Fruit fly (Drosophila melanogaster): ENCODE measurements around the gene Dyro.

Dyro gene

DNA sequence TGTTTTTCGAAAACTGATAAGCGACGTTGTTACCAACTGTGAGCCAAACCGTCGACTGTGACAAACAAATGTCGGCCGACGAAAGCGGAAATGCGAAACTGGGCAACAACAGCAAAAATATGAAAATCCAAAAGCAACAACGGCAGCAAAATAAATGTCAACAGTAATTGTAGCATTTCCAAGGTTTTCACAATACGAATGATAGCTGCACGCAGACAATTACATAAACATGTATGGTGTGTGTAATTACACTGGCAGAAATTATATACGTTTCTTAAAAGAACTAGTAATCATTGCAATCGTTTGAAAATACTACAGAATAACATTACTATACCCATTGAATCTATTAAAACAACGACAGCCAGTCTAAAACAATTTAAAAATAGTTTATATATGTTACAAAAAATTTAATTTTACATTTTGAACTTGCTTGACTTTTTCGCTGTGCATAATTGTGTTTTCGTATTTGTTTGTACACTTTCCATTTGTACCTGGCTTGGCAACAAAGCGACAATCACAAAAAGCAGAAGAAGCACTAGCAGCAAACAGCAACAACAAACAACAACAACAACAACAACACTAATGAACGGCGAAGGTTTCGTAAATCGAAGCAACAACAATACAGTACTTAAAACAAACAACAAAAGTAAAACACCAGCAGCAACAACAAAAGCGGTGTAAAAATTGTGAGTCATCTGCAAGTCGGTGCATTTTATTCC, 34.8 kb downstream of the Dyro start (continued):
- TF ChIP-seq CG30020 (tag; optimal IDR thresholded peaks at IDR 0.05) (no peak), CG17802 (tag; optimal IDR thresholded peaks at IDR 0.05) (peak; percentile 19), Bdp1 (GFP tag; optimal IDR thresholded peaks at IDR 0.05) (no peak), slbo (GFP tag; IDR thresholded peaks at IDR 0.05) (peak; percentile 78), nom (GFP tag; optimal IDR thresholded peaks at IDR 0.05) (no peak), CG6791 (GFP tag; IDR thresholded peaks at IDR 0.05; ENCODE audit: partially characterized antibody) (no peak), ap (GFP tag; IDR thresholded peaks at IDR 0.05) (peak; percentile 75), klu (GFP tag; IDR thresholded peaks at IDR 0.05) (peak; percentile 64), gce (GFP tag; IDR thresholded peaks at IDR 0.05) (peak; percentile 52; the same call in 1 of the 3 replicates), dmrt99B (tag; optimal IDR thresholded peaks at IDR 0.05) (peak; percentile 70), mirr (GFP tag; optimal IDR thresholded peaks at IDR 0.05) (no peak), oc (tag; optimal IDR thresholded peaks at IDR 0.05) (peak; percentile 77), Lpt (GFP tag; optimal IDR thresholded peaks at IDR 0.05) (no peak), CG18262 (tag; optimal IDR thresholded peaks at IDR 0.05) (peak; percentile 41), CG30403 (GFP tag; optimal IDR thresholded peaks at IDR 0.05) (peak; percentile 8), CG5180 (GFP tag; optimal IDR thresholded peaks at IDR 0.05) (no peak), D (optimal IDR thresholded peaks at IDR 0.05) (no peak), D (GFP tag; optimal IDR thresholded peaks at IDR 0.05) (no peak), CG34376 (GFP tag; optimal IDR thresholded peaks at IDR 0.05) (no peak), slou (GFP tag; optimal IDR thresholded peaks at IDR 0.05) (no peak), CG1647 (GFP tag; optimal IDR thresholded peaks at IDR 0.05) (peak; percentile 56), CG10543 (GFP tag; optimal IDR thresholded peaks at IDR 0.05) (no peak), CG12236 (GFP tag; optimal IDR thresholded peaks at IDR 0.05) (no peak), Spps (tag; optimal IDR thresholded peaks at IDR 0.05) (peak; percentile 53)

DNA sequence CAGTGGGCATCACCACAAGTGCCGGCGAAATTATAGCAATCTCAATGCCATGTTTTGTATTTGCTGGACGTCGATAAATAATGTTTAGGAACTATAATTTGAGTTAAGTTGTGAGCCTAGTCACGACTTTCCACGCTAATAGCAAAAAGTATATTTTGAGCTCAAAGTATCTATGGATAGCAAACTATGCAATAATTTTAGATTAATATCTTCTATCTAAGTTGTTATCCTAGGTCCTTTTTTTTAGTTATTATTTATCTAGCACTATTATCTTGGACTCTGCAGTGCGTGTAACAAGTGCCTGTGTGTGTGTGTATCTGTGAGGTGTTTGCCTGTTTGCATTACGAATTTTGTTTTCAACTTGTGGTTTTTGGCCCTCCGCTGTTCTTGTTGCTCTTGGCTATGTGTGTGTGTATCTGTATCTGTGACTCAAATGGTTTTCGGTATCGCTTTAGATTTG, 35.4 kb downstream of the Dyro start:
- TF ChIP-seq gcm2 (GFP tag; optimal IDR thresholded peaks at IDR 0.05) (peak; percentile 60), CG4707 (GFP tag; optimal IDR thresholded peaks at IDR 0.05) (peak; percentile 1), CG11398 (GFP tag; optimal IDR thresholded peaks at IDR 0.05) (peak; percentile 61), CG32767 (GFP tag; IDR thresholded peaks at IDR 0.05) (peak; percentile 88), dimm (GFP tag; IDR thresholded peaks at IDR 0.05) (peak; percentile 36; the same call in 1 of the 2 replicates), Dip3 (GFP tag; optimal IDR thresholded peaks at IDR 0.05) (peak; percentile 71), CG2202 (tag; optimal IDR thresholded peaks at IDR 0.05) (peak; percentile 46), Fer3 (tag; optimal IDR thresholded peaks at IDR 0.05) (peak; percentile 62), kni (GFP tag; optimal IDR thresholded peaks at IDR 0.05) (no peak), dati (GFP tag; IDR thresholded peaks at IDR 0.05) (0 out of 2 replicates have a peak, but pooled peaks have one; percentile 8), CG12155 (GFP tag; optimal IDR thresholded peaks at IDR 0.05) (peak; percentile 80), CG8765 (GFP tag; IDR thresholded peaks at IDR 0.05) (0 out of 2 replicates have a peak, but pooled peaks have one; percentile 37), D19B (GFP tag; optimal IDR thresholded peaks at IDR 0.05) (peak; percentile 61), H15 (GFP tag; IDR thresholded peaks at IDR 0.05) (peak; percentile 74), Stat92E (GFP tag; optimal IDR thresholded peaks at IDR 0.05) (no peak), Antp (GFP tag; optimal IDR thresholded peaks at IDR 0.05) (peak; percentile 72), exex (tag; optimal IDR thresholded peaks at IDR 0.05) (no peak), Dp (GFP tag; optimal IDR thresholded peaks at IDR 0.05) (no peak), CG1602 (GFP tag; optimal IDR thresholded peaks at IDR 0.05) (peak; percentile 79), CG10959 (GFP tag; IDR thresholded peaks at IDR 0.05) (peak; percentile 35), cg (GFP tag; optimal IDR thresholded peaks at IDR 0.05) (peak; percentile 69), CG10654 (GFP tag; optimal IDR thresholded peaks at IDR 0.05) (peak; percentile 47), Deaf1 (tag; optimal IDR thresholded peaks at IDR 0.05) (peak; percentile 41), CG8924 (tag; optimal IDR thresholded peaks at IDR 0.05) (peak; percentile 87), Bdp1 (GFP tag; optimal IDR thresholded peaks at IDR 0.05) (peak; percentile 48), ems (GFP tag; optimal IDR thresholded peaks at IDR 0.05) (peak; percentile 86), BtbVII (GFP tag; optimal IDR thresholded peaks at IDR 0.05) (peak; percentile 59)

All from whole organism, embryonic.